Fruit fly (Drosophila melanogaster) whole organism, pupa: ENCODE measurements around the gene CG34328.

ENCODE experiments used
- CG13204 ChIP-seq: fragments of 200-800 bp; sonication (Bioruptor generic); optimal IDR thresholded peaks from 2 replicates; lab custom pipeline; 2018; ENCODE audit warnings: missing biosample characterization, mild to moderate bottlenecking, missing genetic modification characterization, moderate library complexity
- CG14655 ChIP-seq: fragments of 200-800 bp; sonication (Bioruptor generic); optimal IDR thresholded peaks from 3 replicates; lab custom pipeline; 2017; ENCODE audit warnings: mild to moderate bottlenecking, missing biosample characterization, missing genetic modification reagents, missing genetic modification characterization
- CG32121 ChIP-seq: fragments of 200-800 bp; sonication (Bioruptor generic); IDR thresholded peaks from 2 replicates; pipeline ENCODE4 v1.3.6; 2022; ENCODE audit warnings: missing biosample characterization, missing genetic modification characterization
- CG34367 ChIP-seq: fragments of 200-800 bp; sonication (Bioruptor generic); optimal IDR thresholded peaks from 2 replicates; lab custom pipeline; 2018; ENCODE audit warnings: missing biosample characterization, mild to moderate bottlenecking, missing genetic modification characterization
- CG8159 ChIP-seq: fragments of 200-800 bp; sonication (Bioruptor generic); optimal IDR thresholded peaks from 3 replicates; lab custom pipeline; 2018; ENCODE audit warnings: missing biosample characterization, mild to moderate bottlenecking, missing genetic modification characterization, moderate library complexity
- CG8301 ChIP-seq: fragments of 200-800 bp; sonication (Bioruptor generic); optimal IDR thresholded peaks from 2 replicates; lab custom pipeline; 2018; ENCODE audit warnings: missing biosample characterization, mild to moderate bottlenecking, missing genetic modification characterization
- Ets98B ChIP-seq: fragments of 200-800 bp; sonication (Bioruptor generic); IDR thresholded peaks from 2 replicates; pipeline ENCODE4 v1.3.6; 2022; ENCODE audit warnings: missing biosample characterization, missing genetic modification characterization
- Pif1A ChIP-seq: fragments of 200-800 bp; sonication (Bioruptor generic); optimal IDR thresholded peaks from 3 replicates; lab custom pipeline; 2016; ENCODE audit warnings: missing biosample characterization, missing genetic modification characterization
- gl ChIP-seq: fragments of 200-800 bp; sonication (Bioruptor generic); optimal IDR thresholded peaks from 2 replicates; lab custom pipeline; 2018; ENCODE audit warnings: missing biosample characterization, mild to moderate bottlenecking, missing genetic modification characterization

dm6 chrX:18409938-18410337 is 10.1 kb upstream of the CG34328 start, which contains the start of gene Nt5b:
- TF ChIP-seq Pif1A (GFP tag; lab: Kevin White, UChicago), result no peak
- no peak for TF ChIP-seq CG34367 (tag; lab: Kevin White, UChicago)
- TF ChIP-seq CG8159 (tag; lab: Kevin White, UChicago), result no peak
- TF ChIP-seq CG13204, result no peak
- TF ChIP-seq CG14655, result no peak
- TF ChIP-seq Ets98B, result no peak
- no peak for TF ChIP-seq CG32121 (GFP tag; lab: Robert Waterston, UW)
- TF ChIP-seq CG8301 (tag; lab: Kevin White, UChicago), result no peak
- no peak for TF ChIP-seq gl (tag; lab: Kevin White, UChicago)
